Fruit fly (Drosophila melanogaster): ENCODE results near the gene ND-ASHI.

Gene ND-ASHI

dm6 chrX:6698248-6698812, 19.4 kb upstream of the ND-ASHI start, which contains the start of gene CG14440 (continued):
- TF ChIP-seq CG34376 (GFP tag; optimal IDR thresholded peaks at IDR 0.05) = peak; percentile 33
- peak; percentile 81 for TF ChIP-seq CG12155 (GFP tag; optimal IDR thresholded peaks at IDR 0.05)
- TF ChIP-seq Hmx (GFP tag; optimal IDR thresholded peaks at IDR 0.05) = no peak
- TF ChIP-seq hkb (optimal IDR thresholded peaks at IDR 0.05) = no peak
- peak; percentile 40; the same call in 1 of the 2 replicates for TF ChIP-seq hkb (GFP tag; IDR thresholded peaks at IDR 0.05)
- TF ChIP-seq sd (tag; optimal IDR thresholded peaks at IDR 0.05) = peak; percentile 37
- peak; percentile 7 for TF ChIP-seq Lhr (GFP tag; optimal IDR thresholded peaks at IDR 0.05)
- peak; percentile 39 for TF ChIP-seq pzg (GFP tag; optimal IDR thresholded peaks at IDR 0.05)
- peak; percentile 71 for TF ChIP-seq gfzf (GFP tag; optimal IDR thresholded peaks at IDR 0.05)
- TF ChIP-seq Ets97D (GFP tag; optimal IDR thresholded peaks at IDR 0.05) = peak; percentile 4
- TF ChIP-seq bbx (GFP tag; IDR thresholded peaks at IDR 0.05; ENCODE audit: partially characterized antibody) = peak; percentile 25; the same call in 1 of the 2 replicates
- peak; percentile 39 for TF ChIP-seq Dp (GFP tag; optimal IDR thresholded peaks at IDR 0.05)
- TF ChIP-seq E2f2 (GFP tag; IDR thresholded peaks at IDR 0.05) = peak; percentile 38
- TF ChIP-seq row (GFP tag; IDR thresholded peaks at IDR 0.05) = peak; percentile 71
- TF ChIP-seq Xrp1 (GFP tag; IDR thresholded peaks at IDR 0.05) = 0 out of 2 replicates have a peak, but pooled peaks have one; percentile 7
- peak; percentile 12; the same call in 1 of the 2 replicates for TF ChIP-seq CG13287 (GFP tag; IDR thresholded peaks at IDR 0.05; ENCODE audit: partially characterized antibody)
- TF ChIP-seq CG34224 (GFP tag; IDR thresholded peaks at IDR 0.05; ENCODE audit: partially characterized antibody) = peak; percentile 40
- peak; percentile 50 for TF ChIP-seq MESR4 (GFP tag; optimal IDR thresholded peaks at IDR 0.05)
- TF ChIP-seq nerfin-2 (GFP tag; IDR thresholded peaks at IDR 0.05; ENCODE audit: partially characterized antibody) = no peak
- peak; percentile 35 for TF ChIP-seq CG9797 (GFP tag; optimal IDR thresholded peaks at IDR 0.05)
- peak; percentile 23 for TF ChIP-seq CG2678 (tag; optimal IDR thresholded peaks at IDR 0.05)
- TF ChIP-seq CTCF (GFP tag; optimal IDR thresholded peaks at IDR 0.05) = peak; percentile 81
- peak; percentile 8 for TF ChIP-seq CG1603 (tag; optimal IDR thresholded peaks at IDR 0.05)
- TF ChIP-seq CG2202 (tag; optimal IDR thresholded peaks at IDR 0.05) = no peak
- TF ChIP-seq CG14014 (GFP tag; IDR thresholded peaks at IDR 0.05) = peak; percentile 33; the same call in 1 of the 2 replicates
- no peak for TF ChIP-seq so (GFP tag; IDR thresholded peaks at IDR 0.05)
- peak; percentile 12 for TF ChIP-seq CG10147 (GFP tag; optimal IDR thresholded peaks at IDR 0.05)
- TF ChIP-seq CG15601 (tag; optimal IDR thresholded peaks at IDR 0.05) = peak; percentile 30
- no peak for TF ChIP-seq CG7372 (GFP tag; IDR thresholded peaks at IDR 0.05)
- peak; percentile 8; the same call in 1 of the 2 replicates for TF ChIP-seq NFAT (GFP tag; IDR thresholded peaks at IDR 0.05)
- TF ChIP-seq Fer1 (GFP tag; optimal IDR thresholded peaks at IDR 0.05) = peak; percentile 41
- 0 out of 2 replicates have a peak, but pooled peaks have one; percentile 39 for TF ChIP-seq vvl (GFP tag; IDR thresholded peaks at IDR 0.05)
- 0 out of 2 replicates have a peak, but pooled peaks have one; percentile 27 for TF ChIP-seq tna (GFP tag; IDR thresholded peaks at IDR 0.05; ENCODE audit: partially characterized antibody)
- TF ChIP-seq otp (GFP tag; IDR thresholded peaks at IDR 0.05) = 0 out of 3 replicates have a peak, but pooled peaks have one; percentile 43
- TF ChIP-seq Pdp1 (GFP tag; optimal IDR thresholded peaks at IDR 0.05) = peak in 1 of 2 experiments; percentile 51
- TF ChIP-seq CG14441 (GFP tag; IDR thresholded peaks at IDR 0.05) = 0 out of 2 replicates have a peak, but pooled peaks have one; percentile 19
- peak; percentile 45 for TF ChIP-seq HmgZ (tag; optimal IDR thresholded peaks at IDR 0.05)
- peak; percentile 48 for TF ChIP-seq CG13296 (GFP tag; optimal IDR thresholded peaks at IDR 0.05)
- no peak for TF ChIP-seq slou (GFP tag; optimal IDR thresholded peaks at IDR 0.05)
- TF ChIP-seq caup (GFP tag; optimal IDR thresholded peaks at IDR 0.05; ENCODE audit: severe bottlenecking) = peak; percentile 28
- TF ChIP-seq Med (GFP tag) = peak; percentile 77
- TF ChIP-seq YL-1 (GFP tag; optimal IDR thresholded peaks at IDR 0.05) = peak; percentile 54
- TF ChIP-seq unc-4 (GFP tag; IDR thresholded peaks at IDR 0.05; ENCODE audit: partially characterized antibody) = 0 out of 2 replicates have a peak, but pooled peaks have one; percentile 11
- peak; percentile 18; the same call in 1 of the 2 replicates for TF ChIP-seq sob (GFP tag; IDR thresholded peaks at IDR 0.05)
- peak; percentile 90 for TF ChIP-seq onecut (GFP tag; IDR thresholded peaks at IDR 0.05)
- TF ChIP-seq CG15514 (GFP tag; optimal IDR thresholded peaks at IDR 0.05) = peak; percentile 37
- no peak for TF ChIP-seq twi (tag; optimal IDR thresholded peaks at IDR 0.05)
- TF ChIP-seq CG10209 (GFP tag; optimal IDR thresholded peaks at IDR 0.05) = no peak

Measured in whole organism, embryonic.